Fruit fly (Drosophila melanogaster): ENCODE results near the gene AP-2mu.

Gene AP-2mu

dm6 chr3R:22494523-22495309 lies 32.5 kb downstream of the AP-2mu start:
- TF ChIP-seq CG8319 (GFP tag; optimal IDR thresholded peaks at IDR 0.05) (peak; percentile 55), CG10631 (GFP tag; optimal IDR thresholded peaks at IDR 0.05) (peak; percentile 2), Hr4 (GFP tag; optimal IDR thresholded peaks at IDR 0.05) (peak; percentile 18), spab (GFP tag; optimal IDR thresholded peaks at IDR 0.05) (no peak), eg (GFP tag; IDR thresholded peaks at IDR 0.05) (0 out of 3 replicates have a peak, but pooled peaks have one; percentile 26), CG8632 (GFP tag; optimal IDR thresholded peaks at IDR 0.05) (no peak), Eip75B (GFP tag; optimal IDR thresholded peaks at IDR 0.05) (peak; percentile 12), CG9139 (GFP tag; optimal IDR thresholded peaks at IDR 0.05) (no peak), Ets96B (tag; optimal IDR thresholded peaks at IDR 0.05) (peak; percentile 17), acj6 (GFP tag; optimal IDR thresholded peaks at IDR 0.05) (no peak), CG32006 (GFP tag; optimal IDR thresholded peaks at IDR 0.05) (no peak), Ets21C (GFP tag; optimal IDR thresholded peaks at IDR 0.05) (no peak), CG7368 (GFP tag; optimal IDR thresholded peaks at IDR 0.05) (peak; percentile 1), CG6792 (GFP tag; optimal IDR thresholded peaks at IDR 0.05) (peak; percentile 21), CG6276 (GFP tag; optimal IDR thresholded peaks at IDR 0.05) (peak; percentile 74), CG16779 (tag; optimal IDR thresholded peaks at IDR 0.05) (peak; percentile 24), topi (GFP tag; optimal IDR thresholded peaks at IDR 0.05) (peak; percentile 20), Eip78C (GFP tag) (peak; percentile 68), cyc (GFP tag; optimal IDR thresholded peaks at IDR 0.05) (peak; percentile 39)

dm6 chr3R:22497025-22497424 lies 34.8 kb downstream of the AP-2mu start, which contains the start of gene Octbeta1R:
Gene Octbeta1R, plus strand, starts transcription at chr3R:22497215.
- TF ChIP-seq CG10669 (GFP tag; optimal IDR thresholded peaks at IDR 0.05), result no peak

DNA sequence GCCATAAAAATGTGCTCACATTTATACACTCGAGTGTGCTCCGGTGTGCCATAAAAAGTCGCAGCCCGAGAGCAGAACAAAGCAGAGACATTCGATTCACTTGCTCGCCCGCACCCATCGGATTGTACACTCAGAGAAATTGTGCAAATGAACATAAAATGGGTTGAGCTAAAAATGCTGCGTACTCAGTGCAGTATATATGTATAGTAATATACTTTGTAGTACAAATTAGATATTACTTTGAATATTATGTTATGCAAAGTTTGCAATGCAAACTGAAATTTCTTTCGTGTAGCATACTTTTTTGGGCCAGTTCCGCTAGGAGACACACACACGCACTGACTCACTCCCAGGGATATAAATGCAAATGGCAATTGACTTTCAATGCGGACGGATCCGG lies 41.4 kb downstream of the AP-2mu start:
- TF ChIP-seq net (GFP tag; optimal IDR thresholded peaks at IDR 0.05), result no peak
- TF ChIP-seq vri (GFP tag; optimal IDR thresholded peaks at IDR 0.05), result no peak
- TF ChIP-seq Eip78C (GFP tag), result no peak
- no peak for TF ChIP-seq acj6 (GFP tag; optimal IDR thresholded peaks at IDR 0.05)
- TF ChIP-seq svp (GFP tag), result peak; percentile 15
- TF ChIP-seq Smox (GFP tag; optimal IDR thresholded peaks at IDR 0.05), result no peak
